Fruit fly (Drosophila melanogaster): ENCODE data around the gene CG32625.

Gene CG32625

dm6 chrX:13783534-13783949 is 26.9 kb upstream of the CG32625 start, which contains the start of gene inaE:
Gene inaE, plus strand, starts transcription at chrX:13783714.
- TF ChIP-seq vri (GFP tag; optimal IDR thresholded peaks at IDR 0.05) (no peak), CG10669 (GFP tag; optimal IDR thresholded peaks at IDR 0.05) (no peak), Gug (GFP tag; IDR thresholded peaks at IDR 0.05) (no peak), CG11902 (GFP tag; optimal IDR thresholded peaks at IDR 0.05) (no peak), CG31627 (GFP tag; optimal IDR thresholded peaks at IDR 0.05) (no peak), CG11294 (GFP tag; IDR thresholded peaks at IDR 0.05) (no peak), CG8632 (GFP tag; optimal IDR thresholded peaks at IDR 0.05) (no peak), CG15336 (GFP tag; IDR thresholded peaks at IDR 0.05) (no peak), Eip75B (GFP tag; optimal IDR thresholded peaks at IDR 0.05) (no peak), ss (GFP tag; optimal IDR thresholded peaks at IDR 0.05) (peak in 1 of 2 experiments; percentile 23), CG11762 (GFP tag; optimal IDR thresholded peaks at IDR 0.05; ENCODE audit: insufficient read depth) (no peak), CG7368 (GFP tag; optimal IDR thresholded peaks at IDR 0.05) (no peak), acj6 (GFP tag; optimal IDR thresholded peaks at IDR 0.05) (no peak), cyc (GFP tag; optimal IDR thresholded peaks at IDR 0.05) (no peak), dsx (GFP tag; optimal IDR thresholded peaks at IDR 0.05; ENCODE audit: poor library complexity, severe bottlenecking) (peak; percentile 29), OdsH (GFP tag; optimal IDR thresholded peaks at IDR 0.05) (no peak), CG10631 (GFP tag; optimal IDR thresholded peaks at IDR 0.05) (no peak), CG34406 (GFP tag; optimal IDR thresholded peaks at IDR 0.05) (no peak), esn (GFP tag; optimal IDR thresholded peaks at IDR 0.05) (peak; percentile 10), Sox15 (GFP tag; optimal IDR thresholded peaks at IDR 0.05) (no peak), Sox102F (GFP tag; optimal IDR thresholded peaks at IDR 0.05) (no peak), Sox14 (GFP tag; optimal IDR thresholded peaks at IDR 0.05) (peak; percentile 38), CG3919 (GFP tag; optimal IDR thresholded peaks at IDR 0.05) (peak; percentile 17), CG6808 (GFP tag; optimal IDR thresholded peaks at IDR 0.05) (peak; percentile 18), Smox (GFP tag; optimal IDR thresholded peaks at IDR 0.05) (no peak), CG3032 (tag; optimal IDR thresholded peaks at IDR 0.05) (peak; percentile 2), achi (GFP tag; optimal IDR thresholded peaks at IDR 0.05) (no peak), CG1621 (tag; optimal IDR thresholded peaks at IDR 0.05) (no peak), CG6792 (GFP tag; optimal IDR thresholded peaks at IDR 0.05) (no peak), eg (GFP tag; IDR thresholded peaks at IDR 0.05) (peak; percentile 47; the same call in 2 of the 3 replicates), CG16779 (tag; optimal IDR thresholded peaks at IDR 0.05) (no peak), CG4318 (GFP tag; optimal IDR thresholded peaks at IDR 0.05) (no peak), fd85E (GFP tag; optimal IDR thresholded peaks at IDR 0.05) (no peak), Hr39 (GFP tag; optimal IDR thresholded peaks at IDR 0.05) (no peak), dac (GFP tag; optimal IDR thresholded peaks at IDR 0.05) (peak; percentile 15), Blimp-1 (GFP tag; optimal IDR thresholded peaks at IDR 0.05) (peak; percentile 91), salr (GFP tag; optimal IDR thresholded peaks at IDR 0.05) (no peak), lz (GFP tag; optimal IDR thresholded peaks at IDR 0.05) (no peak), svp (GFP tag) (peak; percentile 32), fkh (GFP tag; optimal IDR thresholded peaks at IDR 0.05) (peak; percentile 26), CG32006 (GFP tag; optimal IDR thresholded peaks at IDR 0.05) (peak; percentile 15), Met (GFP tag; optimal IDR thresholded peaks at IDR 0.05) (no peak), CG8319 (GFP tag; optimal IDR thresholded peaks at IDR 0.05) (no peak), CG6854 (GFP tag; optimal IDR thresholded peaks at IDR 0.05) (peak; percentile 10), Eip93F (GFP tag; optimal IDR thresholded peaks at IDR 0.05) (no peak), Hr4 (GFP tag; optimal IDR thresholded peaks at IDR 0.05) (no peak), Ets96B (tag; optimal IDR thresholded peaks at IDR 0.05) (no peak), fd59A (GFP tag; optimal IDR thresholded peaks at IDR 0.05) (no peak), CG8119 (GFP tag; IDR thresholded peaks at IDR 0.05) (0 out of 3 replicates have a peak, but pooled peaks have one; percentile 12), Eip78C (GFP tag) (peak; percentile 1), net (GFP tag; optimal IDR thresholded peaks at IDR 0.05) (peak; percentile 9), topi (GFP tag; optimal IDR thresholded peaks at IDR 0.05) (no peak), CG6163 (GFP tag; IDR thresholded peaks at IDR 0.05) (0 out of 3 replicates have a peak, but pooled peaks have one; percentile 45)
